Worm (Caenorhabditis elegans) whole organism, midembryonic: ENCODE data around the gene W02C12.2.

ENCODE experiments used
- T22C8.4 ChIP-seq: fragments of 200-800 bp; sonication (Bioruptor generic); IDR thresholded peaks from 2 replicates; pipeline ENCODE4 v1.3.6; 2022; ENCODE audit warnings: missing genetic modification characterization, missing compliant biosample characterization
- tab-1 ChIP-seq: fragments of 200-800 bp; sonication (Bioruptor generic); IDR thresholded peaks from 2 replicates; pipeline ENCODE4 v1.3.6; 2022; ENCODE audit warnings: missing genetic modification characterization, missing compliant biosample characterization
- ztf-29 ChIP-seq: fragments of 200-800 bp; sonication (Bioruptor generic); IDR thresholded peaks from 2 replicates; pipeline ENCODE4 v1.3.6; 2022; ENCODE audit warnings: missing genetic modification reagents, missing genetic modification characterization, missing compliant biosample characterization

DNA sequence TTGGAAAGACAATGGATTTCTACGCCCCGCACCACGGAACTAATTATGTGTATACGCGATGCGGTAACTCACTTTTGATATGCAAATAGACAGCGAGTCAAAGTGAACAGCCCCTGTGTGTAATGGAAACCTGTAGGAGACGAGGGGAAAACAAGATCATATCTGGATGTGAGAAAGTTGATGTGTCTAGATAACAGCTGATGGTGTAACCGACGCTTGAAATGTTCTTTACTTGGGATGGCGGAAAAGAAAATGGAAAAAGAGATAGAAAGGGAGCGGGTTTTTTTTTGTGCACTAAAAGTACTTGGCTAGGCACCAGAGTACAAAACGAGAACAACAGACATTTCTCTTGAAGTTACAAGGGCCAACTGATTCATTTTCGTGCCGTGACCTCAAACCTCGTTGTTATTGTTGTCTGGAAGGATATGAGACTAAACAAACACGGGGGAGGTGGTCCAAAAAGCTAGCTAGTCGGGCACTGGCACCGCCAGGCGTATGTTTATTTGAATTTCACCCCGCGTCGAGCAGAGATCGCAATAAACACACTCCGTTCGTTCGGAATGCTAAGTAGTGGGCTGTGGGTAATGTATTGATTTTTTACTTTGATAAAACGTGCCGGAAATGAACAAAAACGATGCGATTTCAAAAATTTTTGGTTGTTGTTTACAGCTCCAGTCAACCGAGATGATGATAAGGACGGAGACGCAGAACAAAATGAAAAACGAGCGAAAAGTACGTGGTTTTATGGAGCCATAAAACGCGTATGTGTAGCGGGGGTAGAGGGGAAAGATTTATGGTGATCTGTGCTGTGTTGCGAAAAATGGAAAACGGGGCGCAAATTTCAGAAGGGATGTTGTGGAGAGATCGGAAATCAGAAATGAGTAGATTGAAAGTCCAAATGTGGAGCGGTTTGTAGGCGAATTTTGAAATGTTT lies 14.3 kb upstream of the W02C12.2 start:
- no peak for TF ChIP-seq ztf-29 (GFP tag; lab: Robert Waterston, UW)
- TF ChIP-seq T22C8.4 (GFP tag; lab: Robert Waterston, UW), result no peak
- TF ChIP-seq tab-1, result no peak
